Fruit fly (Drosophila melanogaster) whole organism: Measurements from ENCODE around the gene CAH2.

Source experiments
- Dll ChIP-seq: fragments of >200 bp; optimal IDR thresholded peaks from 2 replicates; lab custom pipeline; 2017
- psq ChIP-seq: fragments of >200 bp; optimal IDR thresholded peaks from 2 replicates; lab custom pipeline; 2017

DNA sequence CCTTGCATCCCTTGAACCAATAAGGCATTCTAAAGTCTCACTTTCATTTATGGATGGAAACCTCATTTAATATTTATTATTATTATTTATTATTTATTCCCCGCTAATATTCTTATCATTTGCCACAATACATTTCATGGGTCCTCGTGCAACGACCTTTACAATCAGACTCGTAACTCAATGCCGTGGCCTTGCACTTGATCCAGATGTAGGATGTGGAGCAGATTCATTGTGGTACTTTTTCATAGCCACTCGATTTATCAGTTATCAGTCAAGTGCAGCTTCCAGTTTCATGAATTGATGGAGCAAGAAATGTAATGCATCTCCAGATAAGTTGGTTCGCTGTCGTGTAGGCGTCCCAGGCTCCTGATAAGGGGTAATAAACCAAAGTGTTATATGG, 7.9 kb downstream of the CAH2 start:
- TF ChIP-seq psq (lab: Kevin White, UChicago) (no peak), Dll (lab: Kevin White, UChicago) (no peak)
